Worm (Caenorhabditis elegans) whole organism, L2 larva: ENCODE results near the gene str-185.
A peak's percentile ranks its signal among the peaks of the same experiment; 100 is the strongest.

Experiments used
- C34F6.9 ChIP-seq: fragments of 150-350 bp; optimal IDR thresholded peaks from 2 replicates; lab custom pipeline; 2014; ENCODE audit warnings: missing biosample characterization, missing genetic modification characterization
- F13H6.1 ChIP-seq: sonication (generic microtip); optimal IDR thresholded peaks from 2 replicates; lab custom pipeline; 2016; ENCODE audit warnings: missing genetic modification characterization, missing compliant biosample characterization
- R02D3.7 ChIP-seq: fragments of 150-350 bp; optimal IDR thresholded peaks from 2 replicates; lab custom pipeline; 2014; ENCODE audit warnings: missing biosample characterization, missing genetic modification characterization
- Y55F3AM.14 ChIP-seq: fragments of 200-800 bp; sonication (Bioruptor generic); optimal IDR thresholded peaks from 2 replicates; lab custom pipeline; 2018; ENCODE audit warnings: mild to moderate bottlenecking, missing genetic modification characterization, missing compliant biosample characterization
- ZK546.5 ChIP-seq: sonication (generic microtip); optimal IDR thresholded peaks from 2 replicates; lab custom pipeline; 2017; ENCODE audit warnings: missing biosample characterization, missing genetic modification characterization
- alr-1 ChIP-seq: fragments of 150-350 bp; optimal IDR thresholded peaks from 2 replicates; lab custom pipeline; 2014; ENCODE audit warnings: missing biosample characterization, missing genetic modification characterization
- aly-2 ChIP-seq: fragments of 150-350 bp; optimal IDR thresholded peaks from 2 replicates; lab custom pipeline; 2014; ENCODE audit warnings: missing biosample characterization, missing genetic modification characterization
- ama-1 ChIP-seq: fragments of 150-350 bp; optimal IDR thresholded peaks from 2 replicates; lab custom pipeline; 2018; ENCODE audit warnings: inconsistent platforms
- blmp-1 ChIP-seq: sonication (generic microtip); optimal IDR thresholded peaks from 2 replicates; lab custom pipeline; 2017; ENCODE audit warnings: missing genetic modification characterization, mild to moderate bottlenecking, missing compliant biosample characterization, antibody characterized with exemption, moderate library complexity; ENCODE audit not compliant: insufficient read depth
- ceh-16 ChIP-seq: fragments of 150-350 bp; optimal IDR thresholded peaks from 2 replicates; lab custom pipeline; 2014; ENCODE audit warnings: missing biosample characterization, missing genetic modification characterization
- ceh-82 ChIP-seq: fragments of 150-350 bp; optimal IDR thresholded peaks from 2 replicates; lab custom pipeline; 2014; ENCODE audit warnings: missing biosample characterization, missing genetic modification characterization
- crh-2 ChIP-seq: sonication (generic microtip); optimal IDR thresholded peaks from 2 replicates; lab custom pipeline; 2017; ENCODE audit warnings: missing biosample characterization, missing genetic modification characterization
- dmd-4 ChIP-seq: sonication (generic microtip); optimal IDR thresholded peaks from 2 replicates; lab custom pipeline; 2017; ENCODE audit warnings: missing biosample characterization, missing genetic modification characterization
- egl-27 ChIP-seq: sonication (generic microtip); optimal IDR thresholded peaks from 3 replicates; lab custom pipeline; 2017; ENCODE audit warnings: missing biosample characterization, missing genetic modification reagents, missing genetic modification characterization
- elt-1 ChIP-seq: fragments of 150-350 bp; optimal IDR thresholded peaks from 2 replicates; lab custom pipeline; 2014; ENCODE audit warnings: missing biosample characterization, missing genetic modification characterization
- elt-3 ChIP-seq: sonication (generic microtip); optimal IDR thresholded peaks from 2 replicates; lab custom pipeline; 2017; ENCODE audit warnings: missing biosample characterization, missing genetic modification characterization
- fos-1 ChIP-seq: fragments of 150-350 bp; optimal IDR thresholded peaks from 2 replicates; lab custom pipeline; 2014; ENCODE audit warnings: missing biosample characterization, missing genetic modification characterization
- gmeb-1 ChIP-seq: fragments of 150-350 bp; optimal IDR thresholded peaks from 2 replicates; lab custom pipeline; 2014; ENCODE audit warnings: missing biosample characterization, missing genetic modification characterization
- lin-11 ChIP-seq: fragments of 150-350 bp; sonication (generic microtip); optimal IDR thresholded peaks from 2 replicates; lab custom pipeline; 2014; ENCODE audit warnings: missing biosample characterization, missing genetic modification characterization, inconsistent platforms, mixed read lengths
- lin-13 ChIP-seq: fragments of 150-350 bp; optimal IDR thresholded peaks from 2 replicates; lab custom pipeline; 2014; ENCODE audit warnings: missing biosample characterization, missing genetic modification reagents, missing genetic modification characterization
- lin-39 ChIP-seq: fragments of 150-350 bp; optimal IDR thresholded peaks from 2 replicates; lab custom pipeline; 2014; ENCODE audit warnings: missing biosample characterization, missing genetic modification reagents, missing genetic modification characterization
- lsy-2 ChIP-seq, 2 experiments: fragments of 150-350 bp in 1 of 2; sonication (generic microtip) in 1 of 2; optimal IDR thresholded peaks; 2 replicates each; lab custom pipeline; 2014 to 2017; ENCODE audit warnings: missing biosample characterization in 2 of 2, missing genetic modification characterization in 2 of 2
- mab-5 ChIP-seq: fragments of 150-350 bp; optimal IDR thresholded peaks from 2 replicates; lab custom pipeline; 2014; ENCODE audit warnings: missing biosample characterization, missing genetic modification characterization
- mbf-1 ChIP-seq: sonication (generic microtip); optimal IDR thresholded peaks from 2 replicates; lab custom pipeline; 2017; ENCODE audit warnings: missing biosample characterization, missing genetic modification characterization
- mdl-1 ChIP-seq, 2 experiments: fragments of 150-350 bp in 1 of 2; sonication (generic microtip) in 1 of 2; optimal IDR thresholded peaks; 2 replicates each; lab custom pipeline; 2017; ENCODE audit warnings: missing biosample characterization in 2 of 2, missing genetic modification characterization in 2 of 2
- nhr-10 ChIP-seq: sonication (generic microtip); optimal IDR thresholded peaks from 2 replicates; lab custom pipeline; 2017; ENCODE audit warnings: missing biosample characterization, missing genetic modification characterization
- nhr-11 ChIP-seq: fragments of 150-350 bp; optimal IDR thresholded peaks from 2 replicates; lab custom pipeline; 2014; ENCODE audit warnings: missing biosample characterization, missing genetic modification characterization
- nhr-12 ChIP-seq: fragments of 150-350 bp; optimal IDR thresholded peaks from 2 replicates; lab custom pipeline; 2014; ENCODE audit warnings: missing biosample characterization, missing genetic modification characterization
- nhr-129 ChIP-seq: fragments of 150-350 bp; optimal IDR thresholded peaks from 2 replicates; lab custom pipeline; 2014; ENCODE audit warnings: missing biosample characterization, missing genetic modification characterization
- nhr-21 ChIP-seq: fragments of 150-350 bp; optimal IDR thresholded peaks from 2 replicates; lab custom pipeline; 2014; ENCODE audit warnings: missing biosample characterization, missing genetic modification characterization
- nhr-23 ChIP-seq: fragments of 150-350 bp; optimal IDR thresholded peaks from 2 replicates; lab custom pipeline; 2014; ENCODE audit warnings: missing biosample characterization, missing genetic modification reagents, missing genetic modification characterization
- nhr-237 ChIP-seq: fragments of 150-350 bp; optimal IDR thresholded peaks from 2 replicates; lab custom pipeline; 2014; ENCODE audit warnings: missing biosample characterization, missing genetic modification characterization
- nhr-25 ChIP-seq: fragments of 150-350 bp; sonication (generic microtip); optimal IDR thresholded peaks from 3 replicates; lab custom pipeline; 2014; ENCODE audit warnings: missing biosample characterization, missing genetic modification characterization
- nhr-6 ChIP-seq: fragments of 150-350 bp; optimal IDR thresholded peaks from 2 replicates; lab custom pipeline; 2014; ENCODE audit warnings: missing biosample characterization, missing genetic modification characterization
- nhr-77 ChIP-seq: fragments of 150-350 bp; optimal IDR thresholded peaks from 2 replicates; lab custom pipeline; 2014; ENCODE audit warnings: missing biosample characterization, missing genetic modification characterization
- peb-1 ChIP-seq: fragments of 150-350 bp; optimal IDR thresholded peaks from 2 replicates; lab custom pipeline; 2014; ENCODE audit warnings: missing biosample characterization, missing genetic modification characterization
- sem-4 ChIP-seq: fragments of 150-350 bp; optimal IDR thresholded peaks from 2 replicates; lab custom pipeline; 2014; ENCODE audit warnings: missing biosample characterization, missing genetic modification reagents, missing genetic modification characterization
- skn-1 ChIP-seq: sonication (generic microtip); optimal IDR thresholded peaks from 2 replicates; lab custom pipeline; 2017; ENCODE audit warnings: missing biosample characterization, missing genetic modification characterization
- sma-3 ChIP-seq: sonication (generic microtip); optimal IDR thresholded peaks from 2 replicates; lab custom pipeline; 2016; ENCODE audit warnings: missing genetic modification reagents, missing genetic modification characterization, missing compliant biosample characterization
- sma-9 ChIP-seq, 2 experiments: fragments of 150-350 bp in 1 of 2; sonication (generic microtip) in 1 of 2; optimal IDR thresholded peaks; 2 replicates each; lab custom pipeline; 2014 to 2016; ENCODE audit warnings: missing genetic modification characterization in 2 of 2, mild to moderate bottlenecking in 1 of 2, missing biosample characterization in 1 of 2, missing compliant biosample characterization in 1 of 2, missing genetic modification reagents in 1 of 2, moderate library complexity in 1 of 2
- snpc-4 ChIP-seq: fragments of 150-350 bp; optimal IDR thresholded peaks from 2 replicates; lab custom pipeline; 2014; ENCODE audit warnings: missing biosample characterization, missing genetic modification characterization
- unc-39 ChIP-seq: fragments of 150-350 bp; optimal IDR thresholded peaks from 2 replicates; lab custom pipeline; 2014; ENCODE audit warnings: missing biosample characterization, missing genetic modification characterization
- unc-55 ChIP-seq: fragments of 150-350 bp; sonication (generic microtip); optimal IDR thresholded peaks from 3 replicates; lab custom pipeline; 2014; ENCODE audit warnings: missing biosample characterization, missing genetic modification reagents, missing genetic modification characterization
- unc-62 ChIP-seq: fragments of 150-350 bp; optimal IDR thresholded peaks from 2 replicates; lab custom pipeline; 2014; ENCODE audit warnings: missing biosample characterization, missing genetic modification reagents, missing genetic modification characterization
- zag-1 ChIP-seq: fragments of 150-350 bp; optimal IDR thresholded peaks from 2 replicates; lab custom pipeline; 2014; ENCODE audit warnings: missing biosample characterization, missing genetic modification characterization
- ztf-1 ChIP-seq: fragments of 200-800 bp; sonication (Bioruptor generic); conservative IDR thresholded peaks from 2 replicates; pipeline ENCODE4 v1.3.6; 2022; ENCODE audit warnings: missing genetic modification characterization, missing compliant biosample characterization
- ztf-11 ChIP-seq: sonication (generic microtip); optimal IDR thresholded peaks from 2 replicates; lab custom pipeline; 2017; ENCODE audit warnings: missing biosample characterization, missing genetic modification characterization
- ztf-4 ChIP-seq: fragments of 150-350 bp; optimal IDR thresholded peaks from 2 replicates; lab custom pipeline; 2014; ENCODE audit warnings: missing biosample characterization, missing genetic modification characterization

str-185 gene

ce11 chrIV:4447284-4447366, 17.3 kb upstream of the str-185 start, which contains the start of gene chat-1:
Gene chat-1 (plus strand): TSS chrIV:4447331.
- TF ChIP-seq mab-5: no peak
- TF ChIP-seq Y55F3AM.14 (GFP tag; lab: Kevin White, UChicago): no peak
- TF ChIP-seq nhr-11 (tag; lab: Kevin White, UChicago): no peak
- TF ChIP-seq lin-39: no peak
- TF ChIP-seq ceh-16 (tag; lab: Kevin White, UChicago): no peak
- no peak for TF ChIP-seq skn-1 (tag; lab: Kevin White, UChicago)
- no peak for TF ChIP-seq lin-13
- no peak for TF ChIP-seq mbf-1 (tag; lab: Kevin White, UChicago)
- no peak for TF ChIP-seq ZK546.5 (tag; lab: Kevin White, UChicago)
- no peak for TF ChIP-seq ztf-4 (tag; lab: Kevin White, UChicago)

ce11 chrIV:4446884-4447283, 17.1 kb upstream of the str-185 start:
- TF ChIP-seq nhr-25 (tag; lab: Kevin White, UChicago) (peak; percentile 8), elt-3 (tag; lab: Kevin White, UChicago) (no peak), peb-1 (tag; lab: Kevin White, UChicago) (no peak), snpc-4 (tag; lab: Kevin White, UChicago) (no peak), sma-9 (GFP tag; optimal IDR thresholded peaks at IDR 0.05; lab: Kevin White, UChicago) (no peak), sma-9 (tag; optimal IDR thresholded peaks at IDR 0.05; lab: Kevin White, UChicago) (no peak), nhr-77 (tag; lab: Kevin White, UChicago) (no peak), Y55F3AM.14 (GFP tag; lab: Kevin White, UChicago) (no peak), ztf-4 (tag; lab: Kevin White, UChicago) (peak; percentile 44), nhr-11 (tag; lab: Kevin White, UChicago) (no peak), nhr-129 (tag; lab: Kevin White, UChicago) (peak; percentile 73), unc-39 (tag; lab: Kevin White, UChicago) (no peak), lsy-2 (tag; optimal IDR thresholded peaks at IDR 0.05; lab: Kevin White, UChicago) (peak; percentile 25 to 81), lin-39 (no peak), dmd-4 (tag; lab: Kevin White, UChicago) (no peak), ama-1 (lab: Kevin White, UChicago) (peak; percentile 71), ceh-82 (tag; lab: Kevin White, UChicago) (no peak), egl-27 (tag; lab: Kevin White, UChicago) (no peak), nhr-10 (tag; lab: Kevin White, UChicago) (no peak), gmeb-1 (tag; lab: Kevin White, UChicago) (peak; percentile 22), mdl-1 (tag; optimal IDR thresholded peaks at IDR 0.05; lab: Kevin White, UChicago) (no peak), alr-1 (no peak), crh-2 (tag; lab: Kevin White, UChicago) (peak; percentile 55), unc-62 (GFP tag; lab: Kevin White, UChicago) (no peak), nhr-21 (tag; lab: Kevin White, UChicago) (no peak), F13H6.1 (tag; lab: Kevin White, UChicago) (no peak), elt-1 (tag; lab: Kevin White, UChicago) (no peak), nhr-23 (tag; lab: Kevin White, UChicago) (no peak), sma-3 (GFP tag; lab: Kevin White, UChicago) (peak; percentile 38), ceh-16 (tag; lab: Kevin White, UChicago) (no peak), nhr-6 (tag; lab: Kevin White, UChicago) (no peak), nhr-237 (tag; lab: Kevin White, UChicago) (no peak), mbf-1 (tag; lab: Kevin White, UChicago) (no peak), C34F6.9 (tag; lab: Kevin White, UChicago) (peak; percentile 53), mab-5 (no peak), nhr-12 (tag; lab: Kevin White, UChicago) (no peak), ztf-11 (tag; lab: Kevin White, UChicago) (no peak), aly-2 (no peak), ZK546.5 (tag; lab: Kevin White, UChicago) (peak; percentile 39), skn-1 (tag; lab: Kevin White, UChicago) (no peak), lin-11 (tag; lab: Kevin White, UChicago) (no peak), lin-13 (peak; percentile 53), fos-1 (tag; lab: Kevin White, UChicago) (peak; percentile 85), blmp-1 (tag; lab: Kevin White, UChicago) (no peak), sem-4 (tag; lab: Kevin White, UChicago) (no peak), R02D3.7 (tag; lab: Kevin White, UChicago) (no peak), unc-55 (GFP tag; lab: Kevin White, UChicago) (peak; percentile 61), ztf-1 (GFP tag; lab: Robert Waterston, UW) (no peak), zag-1 (tag; lab: Kevin White, UChicago) (no peak)
